Worm (Caenorhabditis elegans) whole organism, young adult: ENCODE results near the gene srw-124.

Experiments used
- nhr-90 ChIP-seq: sonication (generic microtip); optimal IDR thresholded peaks from 2 replicates; lab custom pipeline; 2016; ENCODE audit warnings: missing genotype, mild to moderate bottlenecking, missing genetic modification characterization, missing compliant biosample characterization
- ztf-6 ChIP-seq: fragments of 200-800 bp; sonication (Bioruptor generic); IDR thresholded peaks from 2 replicates; pipeline ENCODE4 v1.3.6; 2022; ENCODE audit warnings: missing genetic modification reagents, missing genetic modification characterization, missing compliant biosample characterization

ce11 chrV:3005964-3006363, 29.6 kb downstream of the srw-124 start, which contains the start of gene srw-112:
- TF ChIP-seq ztf-6 (GFP tag; lab: Robert Waterston, UW) (no peak), nhr-90 (tag; lab: Kevin White, UChicago) (no peak)
